Fruit fly (Drosophila melanogaster) whole organism, embryonic: ENCODE measurements around the gene UQCR-6.4L.

ENCODE experiments used
- Antp ChIP-seq: fragments of 200-800 bp; sonication (Bioruptor generic); optimal IDR thresholded peaks from 3 replicates; lab custom pipeline; 2016; ENCODE audit warnings: missing biosample characterization, missing genetic modification characterization
- CG10431 ChIP-seq: fragments of 200-800 bp; sonication (Bioruptor generic); optimal IDR thresholded peaks from 3 replicates; lab custom pipeline; 2018; ENCODE audit warnings: missing biosample characterization, mild to moderate bottlenecking, missing genetic modification characterization
- CG11247 ChIP-seq: fragments of 200-800 bp; sonication (Bioruptor generic); IDR thresholded peaks from 2 replicates; pipeline ENCODE4 v1.3.6; 2022; ENCODE audit warnings: missing biosample characterization, missing genetic modification characterization
- CG12104 ChIP-seq: fragments of 200-800 bp; sonication (Bioruptor generic); optimal IDR thresholded peaks from 3 replicates; lab custom pipeline; 2016; ENCODE audit warnings: missing biosample characterization, missing genetic modification characterization
- CG12659 ChIP-seq: fragments of 200-800 bp; sonication (Bioruptor generic); optimal IDR thresholded peaks from 3 replicates; lab custom pipeline; 2017; ENCODE audit warnings: mild to moderate bottlenecking, missing biosample characterization, missing genetic modification reagents, missing genetic modification characterization
- CG14441 ChIP-seq: fragments of 200-800 bp; sonication (Bioruptor generic); IDR thresholded peaks from 2 replicates; pipeline ENCODE4 v1.3.6; 2022; ENCODE audit warnings: missing biosample characterization, missing genetic modification characterization
- CG14860 ChIP-seq: fragments of 200-800 bp; sonication (Bioruptor generic); IDR thresholded peaks from 3 replicates; pipeline ENCODE4 v1.3.6; 2022; ENCODE audit warnings: missing biosample characterization, missing genetic modification characterization; ENCODE audit not compliant: partially characterized antibody
- CG16779 ChIP-seq: fragments of 200-800 bp; sonication (Bioruptor generic); IDR thresholded peaks from 2 replicates; pipeline ENCODE4 v1.3.6; 2022; ENCODE audit warnings: missing biosample characterization, missing genetic modification characterization
- CG18476 ChIP-seq: fragments of 200-800 bp; sonication (Bioruptor generic); optimal IDR thresholded peaks from 2 replicates; lab custom pipeline; 2016; ENCODE audit warnings: missing biosample characterization, mild to moderate bottlenecking, missing genetic modification characterization
- CG2116 ChIP-seq: fragments of 200-800 bp; sonication (Bioruptor generic); optimal IDR thresholded peaks from 3 replicates; lab custom pipeline; 2018; ENCODE audit warnings: missing biosample characterization, mild to moderate bottlenecking, missing genetic modification characterization
- CG32772 ChIP-seq: fragments of 200-800 bp; sonication (Bioruptor generic); IDR thresholded peaks from 2 replicates; pipeline ENCODE4 v1.3.6; 2022; ENCODE audit warnings: missing biosample characterization, missing genetic modification characterization
- CG4360 ChIP-seq: fragments of 200-800 bp; sonication (Bioruptor generic); IDR thresholded peaks from 2 replicates; pipeline ENCODE4 v1.3.6; 2022; ENCODE audit warnings: missing biosample characterization, missing genetic modification characterization
- CG6175 ChIP-seq: fragments of 200-800 bp; sonication (Bioruptor generic); IDR thresholded peaks from 3 replicates; pipeline ENCODE4 v1.3.6; 2022; ENCODE audit warnings: missing biosample characterization, missing genetic modification characterization
- CG6683 ChIP-seq: fragments of 200-800 bp; sonication (Bioruptor generic); optimal IDR thresholded peaks from 2 replicates; lab custom pipeline; 2017; ENCODE audit warnings: missing biosample characterization, mild to moderate bottlenecking, missing genetic modification characterization, missing genetic modification reagents
- CG6689 ChIP-seq: fragments of 200-800 bp; sonication (Bioruptor generic); IDR thresholded peaks from 2 replicates; pipeline ENCODE4 v1.3.6; 2022; ENCODE audit warnings: missing biosample characterization, missing genetic modification characterization
- CG7357 ChIP-seq: fragments of 200-800 bp; sonication (Bioruptor generic); IDR thresholded peaks from 3 replicates; pipeline ENCODE4 v1.3.6; 2022; ENCODE audit warnings: missing biosample characterization, missing genetic modification characterization
- CG7963 ChIP-seq: fragments of 200-800 bp; sonication (Bioruptor generic); IDR thresholded peaks from 3 replicates; pipeline ENCODE4 v1.3.6; 2022; ENCODE audit warnings: missing biosample characterization, missing genetic modification characterization; ENCODE audit not compliant: partially characterized antibody
- Chrac-16 ChIP-seq: fragments of 200-800 bp; sonication (Bioruptor generic); optimal IDR thresholded peaks from 3 replicates; lab custom pipeline; 2016; ENCODE audit warnings: missing biosample characterization, missing genetic modification characterization
- CrebB ChIP-seq: fragments of 200-800 bp; sonication (Bioruptor generic); optimal IDR thresholded peaks from 3 replicates; lab custom pipeline; 2018; ENCODE audit warnings: missing biosample characterization, mild to moderate bottlenecking, missing genetic modification characterization
- Dbx ChIP-seq: fragments of 200-800 bp; sonication (Bioruptor generic); IDR thresholded peaks from 3 replicates; pipeline ENCODE4 v1.3.6; 2022; ENCODE audit warnings: missing biosample characterization, missing genetic modification characterization
- Dfd ChIP-seq, 2 experiments: fragments of >200 bp; optimal IDR thresholded peaks; 2 replicates each; lab custom pipeline; 2017; ENCODE audit warnings: missing biosample characterization in 2 of 2, missing genetic modification characterization in 2 of 2
- Doc3 ChIP-seq: fragments of 200-800 bp; sonication (Bioruptor generic); IDR thresholded peaks from 3 replicates; pipeline ENCODE4 v1.3.6; 2022; ENCODE audit warnings: missing biosample characterization, missing genetic modification characterization; ENCODE audit not compliant: partially characterized antibody
- Myb ChIP-seq: fragments of 200-800 bp; sonication (Bioruptor generic); optimal IDR thresholded peaks from 2 replicates; lab custom pipeline; 2016; ENCODE audit warnings: missing biosample characterization, missing genetic modification characterization
- Sox100B ChIP-seq: fragments of 200-800 bp; sonication (Bioruptor generic); optimal IDR thresholded peaks from 3 replicates; lab custom pipeline; 2018; ENCODE audit warnings: missing biosample characterization, mild to moderate bottlenecking, missing genetic modification characterization
- Spps ChIP-seq: fragments of 200-800 bp; sonication (Bioruptor generic); optimal IDR thresholded peaks from 2 replicates; lab custom pipeline; 2018; ENCODE audit warnings: missing biosample characterization, mild to moderate bottlenecking, missing genetic modification characterization
- Tbp ChIP-seq: fragments of >200 bp; optimal IDR thresholded peaks from 2 replicates; lab custom pipeline; 2018; ENCODE audit warnings: missing biosample characterization, missing genetic modification characterization
- Trl ChIP-seq, 3 experiments: fragments of >200 bp in 2 of 3; fragments of 200-800 bp in 1 of 3; sonication (Bioruptor generic) in 1 of 3; optimal IDR thresholded peaks; 2 replicates in 1 of 3; 3 replicates in 2 of 3; lab custom pipeline; 2016 to 2017; ENCODE audit warnings: missing biosample characterization in 1 of 3, missing genetic modification characterization in 1 of 3
- Xbp1 ChIP-seq: fragments of 200-800 bp; sonication (Bioruptor generic); optimal IDR thresholded peaks from 3 replicates; lab custom pipeline; 2016; ENCODE audit warnings: missing biosample characterization, mild to moderate bottlenecking, missing genetic modification characterization
- ato ChIP-seq: fragments of 200-800 bp; sonication (Bioruptor generic); IDR thresholded peaks from 2 replicates; pipeline ENCODE4 v1.3.6; 2022; ENCODE audit warnings: missing biosample characterization, missing genetic modification characterization; ENCODE audit not compliant: partially characterized antibody
- cato ChIP-seq: fragments of 200-800 bp; sonication (Bioruptor generic); optimal IDR thresholded peaks from 2 replicates; lab custom pipeline; 2016; ENCODE audit warnings: missing biosample characterization, missing genetic modification characterization, borderline replicate concordance
- chif ChIP-seq, 2 experiments: fragments of 200-800 bp; sonication (Bioruptor generic); optimal IDR thresholded peaks; 3 replicates each; lab custom pipeline; 2016; ENCODE audit warnings: missing biosample characterization in 2 of 2, missing genetic modification characterization in 2 of 2
- disco-r ChIP-seq: fragments of 200-800 bp; sonication (Bioruptor generic); optimal IDR thresholded peaks from 2 replicates; lab custom pipeline; 2016; ENCODE audit warnings: missing biosample characterization, missing genetic modification characterization
- ems ChIP-seq: fragments of 200-800 bp; sonication (Bioruptor generic); optimal IDR thresholded peaks from 3 replicates; lab custom pipeline; 2016; ENCODE audit warnings: missing biosample characterization, missing genetic modification characterization
- eve ChIP-seq, 2 experiments: fragments of >200 bp; optimal IDR thresholded peaks; 2 replicates each; lab custom pipeline; 2017; ENCODE audit warnings: missing biosample characterization in 2 of 2, missing genetic modification characterization in 2 of 2
- ewg ChIP-seq: fragments of 200-800 bp; sonication (Bioruptor generic); optimal IDR thresholded peaks from 3 replicates; lab custom pipeline; 2017; ENCODE audit warnings: mild to moderate bottlenecking, missing biosample characterization, missing genetic modification reagents, missing genetic modification characterization
- eyg ChIP-seq: fragments of 200-800 bp; sonication (Bioruptor generic); optimal IDR thresholded peaks from 3 replicates; lab custom pipeline; 2016; ENCODE audit warnings: missing biosample characterization, missing genetic modification characterization
- gcm2 ChIP-seq: fragments of 200-800 bp; sonication (Bioruptor generic); optimal IDR thresholded peaks from 2 replicates; lab custom pipeline; 2016; ENCODE audit warnings: missing biosample characterization, missing genetic modification characterization
- grn ChIP-seq: fragments of 200-800 bp; sonication (Bioruptor generic); optimal IDR thresholded peaks from 3 replicates; lab custom pipeline; 2017; ENCODE audit warnings: missing biosample characterization, missing genetic modification characterization
- gro ChIP-seq: fragments of 200-800 bp; sonication (Bioruptor generic); optimal IDR thresholded peaks from 2 replicates; lab custom pipeline; 2016; ENCODE audit warnings: missing biosample characterization, missing genetic modification characterization
- gsb-n ChIP-seq: fragments of 200-800 bp; sonication (Bioruptor generic); optimal IDR thresholded peaks from 3 replicates; lab custom pipeline; 2018; ENCODE audit warnings: missing biosample characterization, mild to moderate bottlenecking, missing genetic modification characterization
- gt ChIP-seq: fragments of 200-800 bp; sonication (Bioruptor generic); IDR thresholded peaks from 2 replicates; pipeline ENCODE4 v1.3.6; 2022; ENCODE audit warnings: missing biosample characterization, missing genetic modification characterization
- lilli ChIP-seq: fragments of 200-800 bp; sonication (Bioruptor generic); optimal IDR thresholded peaks from 3 replicates; lab custom pipeline; 2016; ENCODE audit warnings: missing biosample characterization, missing genetic modification characterization
- onecut ChIP-seq: fragments of 200-800 bp; sonication (Bioruptor generic); IDR thresholded peaks from 2 replicates; pipeline ENCODE4 v1.3.6; 2022; ENCODE audit warnings: missing biosample characterization, missing genetic modification characterization
- pho ChIP-seq: fragments of 200-800 bp; sonication (Bioruptor generic); optimal IDR thresholded peaks from 2 replicates; lab custom pipeline; 2016; ENCODE audit warnings: missing biosample characterization, missing genetic modification characterization
- sr ChIP-seq: fragments of 200-800 bp; sonication (Bioruptor generic); IDR thresholded peaks from 3 replicates; pipeline ENCODE4 v1.3.6; 2022; ENCODE audit warnings: missing biosample characterization, missing genetic modification characterization
- tio ChIP-seq: fragments of 200-800 bp; sonication (Bioruptor generic); optimal IDR thresholded peaks from 2 replicates; lab custom pipeline; 2017; ENCODE audit warnings: missing biosample characterization, missing genetic modification characterization, inconsistent platforms
- ttk ChIP-seq: fragments of 200-800 bp; sonication (Bioruptor generic); IDR thresholded peaks from 2 replicates; pipeline ENCODE4 v2.1.2; 2022; ENCODE audit warnings: missing biosample characterization, missing genetic modification characterization
- unc-4 ChIP-seq: fragments of 200-800 bp; sonication (Bioruptor generic); IDR thresholded peaks from 2 replicates; pipeline ENCODE4 v1.3.6; 2022; ENCODE audit warnings: missing biosample characterization, missing genetic modification characterization; ENCODE audit not compliant: partially characterized antibody
- usp ChIP-seq: fragments of >200 bp; optimal IDR thresholded peaks from 2 replicates; lab custom pipeline; 2017; ENCODE audit warnings: missing biosample characterization, missing genetic modification characterization
- wdn ChIP-seq: fragments of 200-800 bp; sonication (Bioruptor generic); IDR thresholded peaks from 2 replicates; pipeline ENCODE4 v1.3.6; 2022; ENCODE audit warnings: missing biosample characterization, missing genetic modification characterization
- zfh1 ChIP-seq: fragments of 200-800 bp; sonication (Bioruptor generic); IDR thresholded peaks from 3 replicates; pipeline ENCODE4 v1.3.6; 2022; ENCODE audit warnings: missing biosample characterization, missing genetic modification characterization

Gene UQCR-6.4L

DNA sequence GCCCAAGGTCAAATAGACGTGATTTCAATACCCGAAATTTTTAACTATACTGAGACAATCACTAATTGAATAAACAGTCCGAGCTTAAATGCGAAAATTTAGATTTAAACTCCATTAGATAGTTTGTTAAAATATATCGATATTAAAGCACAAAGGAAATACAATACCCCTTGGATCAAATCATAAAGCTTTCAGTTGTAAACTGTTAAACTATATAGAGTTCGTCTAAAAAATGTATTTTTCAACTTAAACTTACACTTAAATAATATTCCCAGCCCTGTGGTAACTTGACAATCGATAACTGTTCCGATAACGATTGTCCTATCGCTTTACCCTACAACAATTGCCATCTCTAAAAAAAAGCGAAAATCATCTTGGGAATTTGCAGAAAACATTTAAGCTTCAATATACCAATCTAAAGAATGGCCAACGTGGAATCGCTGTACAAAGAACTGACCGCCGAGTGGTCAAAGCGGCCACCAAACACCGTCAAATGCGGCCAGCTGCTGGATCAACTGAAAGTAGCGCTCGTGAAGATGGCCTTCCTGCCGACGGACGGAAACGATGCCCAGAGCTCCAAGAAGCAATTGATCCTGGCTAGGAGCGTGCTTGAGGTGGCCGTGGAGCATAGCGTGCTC lies 16.2 kb downstream of the UQCR-6.4L start, which contains the start of gene Rpn12:
Gene Rpn12, plus strand, starts transcription at position 351 of the 638 bp plus-strand sequence.
- TF ChIP-seq zfh1 (GFP tag; lab: Robert Waterston, UW) (no peak), Dfd (GFP tag; optimal IDR thresholded peaks at IDR 0.05; lab: Kevin White, UChicago) (no peak), CG6689 (0 out of 2 replicates have a peak, but pooled peaks have one; percentile 16), tio (GFP tag; lab: Kevin White, UChicago) (no peak), CG7357 (GFP tag; lab: Robert Waterston, UW) (no peak), gsb-n (no peak), ewg (no peak), CG10431 (GFP tag; lab: Kevin White, UChicago) (no peak), chif (GFP tag; optimal IDR thresholded peaks at IDR 0.05; lab: Kevin White, UChicago) (no peak), Antp (no peak), Myb (GFP tag; lab: Kevin White, UChicago) (no peak), grn (GFP tag; lab: Kevin White, UChicago) (no peak), CG16779 (GFP tag; lab: Robert Waterston, UW) (no peak), eve (GFP tag; optimal IDR thresholded peaks at IDR 0.05; lab: Kevin White, UChicago) (no peak), sr (GFP tag; lab: Robert Waterston, UW) (no peak), CG6683 (no peak), CG7963 (GFP tag; lab: Robert Waterston, UW) (peak; percentile 74; the same call in 2 of the 3 replicates), ttk (no peak), CG18476 (GFP tag; lab: Kevin White, UChicago) (no peak), pho (peak; percentile 48), usp (GFP tag; lab: Kevin White, UChicago) (no peak), CG12659 (GFP tag; lab: Kevin White, UChicago) (peak; percentile 43), Sox100B (no peak), CG4360 (no peak), Xbp1 (GFP tag; lab: Kevin White, UChicago) (peak; percentile 35), CG11247 (GFP tag; lab: Robert Waterston, UW) (0 out of 2 replicates have a peak, but pooled peaks have one; percentile 22), onecut (no peak), CG2116 (GFP tag; lab: Kevin White, UChicago) (peak; percentile 75), gro (peak; percentile 64), ato (peak; percentile 72), wdn (GFP tag; lab: Robert Waterston, UW) (no peak), gcm2 (GFP tag; lab: Kevin White, UChicago) (no peak), Doc3 (GFP tag; lab: Robert Waterston, UW) (peak; percentile 80), Trl (optimal IDR thresholded peaks at IDR 0.05; lab: Kevin White, UChicago) (no peak), Trl (GFP tag; optimal IDR thresholded peaks at IDR 0.05; lab: Kevin White, UChicago) (no peak), CG6175 (GFP tag; lab: Robert Waterston, UW) (no peak), CG12104 (GFP tag; lab: Kevin White, UChicago) (peak; percentile 11), disco-r (no peak), CG32772 (no peak), Chrac-16 (GFP tag; lab: Kevin White, UChicago) (peak; percentile 33), CG14441 (GFP tag; lab: Robert Waterston, UW) (no peak), Spps (tag; lab: Kevin White, UChicago) (no peak), CG14860 (GFP tag; lab: Robert Waterston, UW) (peak; percentile 67), eyg (GFP tag; lab: Kevin White, UChicago) (no peak), cato (GFP tag; lab: Kevin White, UChicago) (no peak), lilli (GFP tag; lab: Kevin White, UChicago) (peak; percentile 58), ems (GFP tag; lab: Kevin White, UChicago) (no peak), Dbx (GFP tag; lab: Robert Waterston, UW) (peak; percentile 21; the same call in 1 of the 3 replicates), CrebB (tag; lab: Kevin White, UChicago) (no peak), gt (GFP tag; lab: Robert Waterston, UW) (no peak), unc-4 (peak; percentile 83), Tbp (no peak)
